Worm (Caenorhabditis elegans): ENCODE measurements around the gene appg-1.

appg-1 gene

DNA sequence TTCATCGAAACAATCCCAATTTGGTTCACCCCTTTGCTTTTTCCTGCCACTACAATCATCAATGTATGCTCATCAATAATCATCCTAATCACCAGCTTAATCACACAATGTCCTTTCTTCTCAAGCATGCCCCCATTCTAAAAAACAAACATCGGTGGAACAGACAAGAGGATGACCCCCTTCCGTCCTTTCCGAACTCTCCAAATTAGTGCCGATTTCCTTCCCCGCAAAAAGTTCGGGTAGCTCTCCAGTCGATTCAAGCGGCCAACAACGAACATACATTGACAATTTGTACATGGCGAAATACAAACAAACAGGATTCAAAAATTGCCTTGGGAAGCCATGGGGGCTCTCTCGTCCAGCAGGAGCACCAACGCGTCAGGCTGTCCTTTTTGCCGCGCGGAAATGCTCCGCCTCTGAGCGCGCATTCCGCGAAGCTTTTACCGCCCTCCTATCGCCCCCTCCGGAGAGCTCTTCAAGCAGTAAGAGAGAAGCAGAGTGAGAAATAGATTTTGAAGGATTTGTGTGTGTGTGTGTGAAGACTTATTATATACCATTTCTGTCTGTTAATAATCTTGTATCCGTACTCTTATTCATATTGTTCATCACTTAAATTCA lies at the start of gene appg-1:
appg-1 (plus strand) TSS at position 427 of the 618 bp plus-strand sequence.
- no peak for TF ChIP-seq egl-27 (tag; optimal IDR thresholded peaks at IDR 0.05)
- TF ChIP-seq hmg-11 (tag; optimal IDR thresholded peaks at IDR 0.05) = no peak
- no peak for TF ChIP-seq elt-2 (tag; optimal IDR thresholded peaks at IDR 0.05)
- TF ChIP-seq fkh-10 (GFP tag; optimal IDR thresholded peaks at IDR 0.05) = no peak
- no peak for TF ChIP-seq nhr-25 (tag; optimal IDR thresholded peaks at IDR 0.05)
- no peak for TF ChIP-seq ZK546.5 (tag; optimal IDR thresholded peaks at IDR 0.05)
- TF ChIP-seq fos-1 (tag; optimal IDR thresholded peaks at IDR 0.05) = no peak
- TF ChIP-seq skn-1 (tag; optimal IDR thresholded peaks at IDR 0.05) = no peak
- no peak for TF ChIP-seq nhr-67 (tag; optimal IDR thresholded peaks at IDR 0.05)
- TF ChIP-seq nhr-12 (tag; optimal IDR thresholded peaks at IDR 0.05) = no peak
- TF ChIP-seq nfya-1 (tag; optimal IDR thresholded peaks at IDR 0.05; ENCODE audit: insufficient read depth) = no peak
- TF ChIP-seq lin-15B (tag; optimal IDR thresholded peaks at IDR 0.05) = no peak
- no peak for TF ChIP-seq nhr-237 (tag; optimal IDR thresholded peaks at IDR 0.05)
- no peak for TF ChIP-seq lsy-12 (tag; optimal IDR thresholded peaks at IDR 0.05)
- TF ChIP-seq unc-39 (tag; optimal IDR thresholded peaks at IDR 0.05) = no peak
- TF ChIP-seq snpc-4 (tag; optimal IDR thresholded peaks at IDR 0.05) = no peak

DNA sequence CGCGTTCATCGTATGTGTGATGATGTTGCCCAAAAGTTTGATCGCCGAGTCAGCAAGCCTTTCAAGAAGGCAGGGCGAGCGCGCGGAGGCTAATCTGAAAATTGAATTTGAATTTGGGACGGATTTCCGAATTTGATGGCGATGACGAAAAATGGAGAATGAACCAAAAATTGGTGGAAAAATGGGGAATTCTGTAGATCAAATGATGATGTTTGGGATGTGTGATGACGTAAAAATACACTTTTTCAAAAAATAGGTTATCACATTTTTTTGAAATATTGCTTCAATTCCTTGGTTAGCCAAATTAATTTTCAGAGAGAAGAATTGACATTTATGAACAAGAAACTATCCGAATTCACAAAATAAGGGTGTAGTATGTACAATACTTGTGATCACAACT lies 46.3 kb upstream of the appg-1 start, which contains the start of gene ZK971.1:
ZK971.1 (minus strand) TSS at position 101 of the 400 bp plus-strand sequence.
- no peak for TF ChIP-seq ceh-16 (tag; optimal IDR thresholded peaks at IDR 0.05)
- no peak for TF ChIP-seq mml-1 (tag; optimal IDR thresholded peaks at IDR 0.05)
- TF ChIP-seq nhr-28 (tag; optimal IDR thresholded peaks at IDR 0.05) = no peak
- no peak for TF ChIP-seq fkh-10 (GFP tag; optimal IDR thresholded peaks at IDR 0.05)

DNA sequence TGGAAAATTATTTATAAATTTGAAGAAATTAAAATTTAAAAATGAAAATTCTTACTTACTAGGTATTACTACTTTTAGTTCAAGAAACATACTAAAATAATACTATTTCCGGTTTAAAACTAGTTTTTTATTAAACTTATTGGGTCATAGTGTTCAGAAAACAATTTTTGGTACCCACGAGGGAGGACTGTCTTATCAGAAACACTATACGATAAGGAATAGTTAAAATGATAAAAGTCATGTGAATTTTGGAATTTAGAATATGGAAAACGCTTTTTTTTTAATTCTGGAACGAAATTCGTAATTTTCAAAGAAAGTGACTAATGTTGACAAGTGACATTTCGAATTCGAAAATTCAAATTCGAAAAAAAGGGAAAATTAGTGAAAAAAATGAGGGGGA lies 44.2 kb upstream of the appg-1 start:
- TF ChIP-seq pqm-1 (tag; optimal IDR thresholded peaks at IDR 0.05) (peak; percentile 82), ztf-4 (tag; optimal IDR thresholded peaks at IDR 0.05) (no peak), elt-2 (tag; optimal IDR thresholded peaks at IDR 0.05) (peak; percentile 75), aly-2 (tag; optimal IDR thresholded peaks at IDR 0.05) (no peak)

DNA sequence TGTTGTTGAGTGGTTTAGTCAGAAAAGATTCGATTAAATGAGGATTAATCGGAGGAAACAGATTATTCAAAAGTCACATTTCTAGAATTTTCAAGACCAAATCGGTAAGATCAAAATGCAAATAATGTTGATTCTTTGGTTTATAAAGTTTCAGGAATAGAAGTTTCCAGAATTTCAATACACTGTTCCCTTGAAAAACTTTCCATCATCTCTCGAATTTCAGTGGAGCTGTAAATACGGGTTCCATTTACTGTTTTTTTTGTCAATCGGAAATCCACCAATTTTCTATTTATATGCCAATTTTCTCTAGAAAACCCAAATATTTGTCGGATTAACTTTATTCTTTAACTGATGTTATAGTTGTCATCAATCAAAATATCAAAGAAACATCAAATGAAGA lies 42.7 kb upstream of the appg-1 start:
- TF ChIP-seq R02D3.7 (tag; optimal IDR thresholded peaks at IDR 0.05) (no peak), ZK546.5 (tag; optimal IDR thresholded peaks at IDR 0.05) (no peak), ama-1 (optimal IDR thresholded peaks at IDR 0.05) (no peak), pha-4 (tag; optimal IDR thresholded peaks at IDR 0.05) (no peak), nhr-67 (tag; optimal IDR thresholded peaks at IDR 0.05) (no peak), tbx-2 (tag; optimal IDR thresholded peaks at IDR 0.05) (no peak), egl-5 (tag; optimal IDR thresholded peaks at IDR 0.05) (no peak), ceh-82 (tag; optimal IDR thresholded peaks at IDR 0.05) (no peak), nhr-43 (tag; optimal IDR thresholded peaks at IDR 0.05; ENCODE audit: poor library complexity, severe bottlenecking) (no peak)

DNA sequence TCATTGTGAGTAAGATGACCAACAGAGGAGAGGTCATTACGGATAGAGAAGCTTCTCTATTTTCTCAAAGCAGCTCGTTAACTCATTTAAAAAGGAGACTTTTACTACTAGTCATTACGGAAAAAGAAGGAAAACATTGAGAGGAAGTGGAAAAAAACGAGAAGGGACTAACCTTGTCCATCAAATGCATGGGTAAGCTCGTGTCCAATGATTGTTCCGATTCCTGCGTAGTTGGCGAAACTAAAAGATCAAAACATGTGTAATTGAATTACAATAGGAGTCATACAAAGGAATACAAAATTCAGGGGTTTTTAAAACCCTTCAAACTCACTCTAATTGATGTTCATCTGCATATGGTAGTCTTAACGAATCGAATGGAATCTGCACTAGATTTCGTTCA lies 40.9 kb upstream of the appg-1 start:
- TF ChIP-seq eor-1 (tag; optimal IDR thresholded peaks at IDR 0.05) (no peak), lin-15B (tag; optimal IDR thresholded peaks at IDR 0.05) (no peak), hmg-11 (tag; optimal IDR thresholded peaks at IDR 0.05) (no peak), pha-4 (tag; optimal IDR thresholded peaks at IDR 0.05) (no peak), fkh-2 (tag; optimal IDR thresholded peaks at IDR 0.05) (no peak), egl-27 (tag; optimal IDR thresholded peaks at IDR 0.05) (no peak), nhr-77 (tag; optimal IDR thresholded peaks at IDR 0.05) (no peak), fos-1 (tag; optimal IDR thresholded peaks at IDR 0.05) (no peak), zag-1 (tag; optimal IDR thresholded peaks at IDR 0.05) (no peak), nhr-28 (tag; optimal IDR thresholded peaks at IDR 0.05) (no peak), nhr-25 (tag; optimal IDR thresholded peaks at IDR 0.05) (no peak), nhr-237 (tag; optimal IDR thresholded peaks at IDR 0.05) (no peak), elt-2 (tag; optimal IDR thresholded peaks at IDR 0.05) (no peak), elt-1 (tag; optimal IDR thresholded peaks at IDR 0.05) (no peak), ama-1 (optimal IDR thresholded peaks at IDR 0.05) (no peak), skn-1 (tag; optimal IDR thresholded peaks at IDR 0.05) (no peak), elt-3 (tag; optimal IDR thresholded peaks at IDR 0.05) (no peak), ceh-82 (tag; optimal IDR thresholded peaks at IDR 0.05) (no peak), egl-5 (tag; optimal IDR thresholded peaks at IDR 0.05) (no peak)
